Worm (Caenorhabditis elegans): ENCODE measurements around the gene F10A3.12.

The F10A3.12 gene

DNA sequence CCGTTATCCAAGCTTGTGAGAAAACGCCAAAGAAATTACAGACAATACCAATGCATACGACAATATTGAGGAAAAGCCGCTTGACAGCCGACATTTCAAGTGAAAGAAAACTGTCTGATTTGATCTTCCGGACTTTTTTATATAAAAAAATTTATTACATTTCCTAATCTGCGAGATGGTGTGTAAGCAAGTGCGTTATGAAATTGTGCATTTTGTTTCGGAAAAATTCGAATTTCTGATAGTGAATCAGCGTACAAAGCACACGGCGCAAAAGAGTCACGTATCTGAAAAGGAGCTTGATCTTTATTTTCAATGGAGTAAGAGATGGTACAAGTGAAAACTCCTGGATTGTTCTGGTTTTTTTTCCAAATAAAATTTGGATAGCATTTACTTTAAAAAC, 22.7 kb upstream of the F10A3.12 start, which contains the start of gene clc-32:
Gene clc-32, minus strand, starts transcription at position 101 of the 400 bp plus-strand sequence.
- TF ChIP-seq snpc-4 (tag; optimal IDR thresholded peaks at IDR 0.05) (no peak), sem-2 (GFP tag; optimal IDR thresholded peaks at IDR 0.05) (no peak), nhr-2 (tag; optimal IDR thresholded peaks at IDR 0.05) (no peak), M03D4.4 (tag; optimal IDR thresholded peaks at IDR 0.05) (no peak), sptf-1 (tag; optimal IDR thresholded peaks at IDR 0.05) (no peak), tbx-8 (GFP tag; optimal IDR thresholded peaks at IDR 0.05) (no peak), bed-3 (GFP tag; optimal IDR thresholded peaks at IDR 0.05) (no peak), unc-39 (tag; optimal IDR thresholded peaks at IDR 0.05) (no peak), elt-3 (tag; optimal IDR thresholded peaks at IDR 0.05) (no peak), elt-1 (tag; optimal IDR thresholded peaks at IDR 0.05; ENCODE audit: borderline replicate concordance, insufficient read depth) (no peak), lin-32 (GFP tag; optimal IDR thresholded peaks at IDR 0.05) (no peak), ham-2 (GFP tag; optimal IDR thresholded peaks at IDR 0.05) (no peak), mep-1 (tag; optimal IDR thresholded peaks at IDR 0.05) (no peak), lin-13 (tag; optimal IDR thresholded peaks at IDR 0.05) (no peak), unc-62 (GFP tag; optimal IDR thresholded peaks at IDR 0.05) (no peak), flh-1 (GFP tag; optimal IDR thresholded peaks at IDR 0.05) (no peak), ces-1 (GFP tag; optimal IDR thresholded peaks at IDR 0.05) (no peak), ceh-39 (tag; optimal IDR thresholded peaks at IDR 0.05) (no peak)

DNA sequence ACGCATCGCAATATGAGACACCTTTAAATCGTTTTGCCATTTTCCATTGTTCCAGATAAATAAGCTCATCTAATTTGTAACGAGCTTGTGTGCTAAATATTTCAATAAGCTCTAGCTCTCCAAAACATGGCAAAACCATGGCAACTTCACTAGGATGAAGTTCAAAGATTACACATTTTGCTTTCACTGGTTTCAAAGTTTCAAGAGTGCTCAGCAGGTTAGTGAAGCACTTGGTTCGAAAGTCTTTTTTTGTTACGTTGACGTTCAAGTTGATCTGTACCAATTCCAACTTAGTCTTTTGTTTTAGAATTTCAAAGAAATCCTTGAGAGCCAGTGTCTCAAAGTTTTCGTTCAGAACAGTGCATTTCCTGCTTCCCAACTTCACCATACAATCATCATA, 21.4 kb upstream of the F10A3.12 start, which contains the start of gene fbxa-18:
Gene fbxa-18, plus strand, starts transcription at position 301 of the 400 bp plus-strand sequence.
- TF ChIP-seq flh-1 (GFP tag; optimal IDR thresholded peaks at IDR 0.05) (no peak), blmp-1 (tag; optimal IDR thresholded peaks at IDR 0.05) (no peak), unc-120 (tag; optimal IDR thresholded peaks at IDR 0.05; ENCODE audit: poor library complexity, severe bottlenecking) (no peak), mls-2 (tag; optimal IDR thresholded peaks at IDR 0.05) (no peak), unc-39 (tag; optimal IDR thresholded peaks at IDR 0.05) (no peak), ztf-11 (tag; optimal IDR thresholded peaks at IDR 0.05) (no peak), elt-3 (tag; optimal IDR thresholded peaks at IDR 0.05) (no peak)

DNA sequence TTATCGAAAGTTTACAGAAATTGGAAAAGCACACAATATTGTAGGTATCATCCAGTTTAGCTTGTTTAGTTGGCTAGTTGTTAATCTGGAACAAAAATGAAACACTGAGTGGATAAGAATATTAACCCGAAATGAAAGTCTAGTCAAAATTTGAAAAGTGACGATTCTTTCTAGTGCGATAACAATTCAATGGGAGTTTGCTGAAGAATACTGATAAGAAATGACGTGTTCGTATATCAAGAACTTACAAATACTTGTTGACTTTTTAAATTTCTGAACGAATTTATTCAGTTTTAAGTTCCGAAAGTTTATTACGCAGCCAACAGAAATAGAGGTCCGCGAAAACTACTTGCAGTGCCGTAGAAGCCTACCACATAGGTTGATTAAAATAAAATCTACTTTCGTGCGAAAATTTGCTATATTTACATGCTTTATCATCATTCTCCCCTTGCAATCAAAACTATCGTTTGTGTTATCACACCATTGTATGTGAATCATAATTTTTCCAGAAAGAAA, 20.7 kb upstream of the F10A3.12 start, which contains the start of gene fbxa-88:
Gene fbxa-88, minus strand, starts transcription at position 51 of the 516 bp plus-strand sequence.
- TF ChIP-seq ces-1 (GFP tag; optimal IDR thresholded peaks at IDR 0.05) = no peak
- no peak for TF ChIP-seq ceh-39 (tag; optimal IDR thresholded peaks at IDR 0.05)
- no peak for TF ChIP-seq sem-2 (GFP tag; optimal IDR thresholded peaks at IDR 0.05)
- TF ChIP-seq M03D4.4 (tag; optimal IDR thresholded peaks at IDR 0.05) = no peak
- no peak for TF ChIP-seq pha-4 (tag; optimal IDR thresholded peaks at IDR 0.05)
- no peak for TF ChIP-seq sptf-1 (tag; optimal IDR thresholded peaks at IDR 0.05)
- no peak for TF ChIP-seq cnd-1 (tag; optimal IDR thresholded peaks at IDR 0.05)
- TF ChIP-seq nhr-28 (tag; optimal IDR thresholded peaks at IDR 0.05) = no peak
- no peak for TF ChIP-seq mab-5 (tag; optimal IDR thresholded peaks at IDR 0.05)
- no peak for TF ChIP-seq lin-13 (tag; optimal IDR thresholded peaks at IDR 0.05)
- no peak for TF ChIP-seq elt-1 (tag; optimal IDR thresholded peaks at IDR 0.05; ENCODE audit: borderline replicate concordance, insufficient read depth)
- TF ChIP-seq ceh-43 (GFP tag; optimal IDR thresholded peaks at IDR 0.05) = no peak
- no peak for TF ChIP-seq nhr-2 (tag; optimal IDR thresholded peaks at IDR 0.05)
- TF ChIP-seq ztf-11 (tag; optimal IDR thresholded peaks at IDR 0.05) = no peak
- no peak for TF ChIP-seq nhr-237 (tag; optimal IDR thresholded peaks at IDR 0.05)
- TF ChIP-seq drap-1 (GFP tag; optimal IDR thresholded peaks at IDR 0.05) = no peak

DNA sequence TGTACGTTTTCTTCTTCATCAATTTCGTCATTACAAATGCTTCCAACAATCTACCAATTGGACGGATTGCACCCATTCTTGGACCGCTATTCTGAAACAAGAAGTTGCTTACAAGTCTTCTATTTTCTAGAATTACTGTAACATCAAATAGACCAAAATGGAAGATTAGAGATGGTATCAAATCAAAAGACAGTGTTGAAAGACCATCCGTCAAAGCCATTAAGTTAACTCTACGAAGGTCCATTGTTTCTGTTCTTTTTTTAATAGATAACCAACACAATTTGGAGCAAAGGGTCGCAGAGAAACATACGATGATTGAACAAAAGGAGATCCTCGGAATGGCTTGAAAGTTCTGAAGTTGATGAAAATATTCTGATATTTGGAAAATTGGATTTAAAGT, 18.8 kb upstream of the F10A3.12 start:
- TF ChIP-seq ceh-43 (GFP tag; optimal IDR thresholded peaks at IDR 0.05) (no peak), ham-2 (GFP tag; optimal IDR thresholded peaks at IDR 0.05) (no peak), sptf-1 (tag; optimal IDR thresholded peaks at IDR 0.05) (no peak), mep-1 (tag; optimal IDR thresholded peaks at IDR 0.05) (no peak), cnd-1 (tag; optimal IDR thresholded peaks at IDR 0.05) (no peak), snpc-4 (tag; optimal IDR thresholded peaks at IDR 0.05) (no peak), M03D4.4 (tag; optimal IDR thresholded peaks at IDR 0.05) (no peak), nhr-237 (tag; optimal IDR thresholded peaks at IDR 0.05) (no peak), drap-1 (GFP tag; optimal IDR thresholded peaks at IDR 0.05) (no peak), sem-2 (GFP tag; optimal IDR thresholded peaks at IDR 0.05) (no peak), blmp-1 (tag; optimal IDR thresholded peaks at IDR 0.05) (no peak), elt-3 (tag; optimal IDR thresholded peaks at IDR 0.05) (no peak), bed-3 (GFP tag; optimal IDR thresholded peaks at IDR 0.05) (no peak)

DNA sequence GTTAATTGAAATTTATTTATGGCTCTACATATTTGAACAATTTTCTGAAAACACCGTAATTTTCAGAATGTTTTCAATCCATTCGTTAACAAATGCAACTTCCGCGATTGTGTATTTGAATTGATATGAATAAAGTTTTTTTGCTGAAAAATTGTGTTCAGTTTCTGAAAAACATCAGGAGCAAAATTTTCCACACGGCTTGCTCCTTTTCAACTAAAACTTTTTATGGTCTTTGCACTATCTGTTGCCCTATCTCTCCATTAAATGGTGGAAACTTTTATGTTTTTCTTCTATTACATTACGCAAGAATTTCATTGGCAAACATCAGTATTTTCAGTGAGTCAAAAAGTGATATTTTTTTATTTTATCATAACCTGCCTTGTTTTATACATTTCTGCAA, 15.0 kb upstream of the F10A3.12 start, which contains the start of gene F10A3.4:
Gene F10A3.4, plus strand, starts transcription at position 301 of the 400 bp plus-strand sequence.
- TF ChIP-seq lin-32 (GFP tag; optimal IDR thresholded peaks at IDR 0.05) (no peak), ham-2 (GFP tag; optimal IDR thresholded peaks at IDR 0.05) (no peak), flh-1 (GFP tag; optimal IDR thresholded peaks at IDR 0.05) (no peak), pha-4 (tag; optimal IDR thresholded peaks at IDR 0.05) (no peak), nhr-12 (tag; optimal IDR thresholded peaks at IDR 0.05) (no peak), lin-13 (tag; optimal IDR thresholded peaks at IDR 0.05) (no peak), zip-8 (tag; optimal IDR thresholded peaks at IDR 0.05) (no peak), lsy-2 (tag; optimal IDR thresholded peaks at IDR 0.05) (no peak), unc-62 (GFP tag; optimal IDR thresholded peaks at IDR 0.05) (no peak), unc-120 (tag; optimal IDR thresholded peaks at IDR 0.05; ENCODE audit: poor library complexity, severe bottlenecking) (no peak), mab-5 (tag; optimal IDR thresholded peaks at IDR 0.05) (no peak)

All from whole organism, mixed stage, embryonic.